Fruit fly (Drosophila melanogaster) whole organism, adult: ENCODE results near the gene CG14817.

Experiments used
- CG11617 ChIP-seq: fragments of 200-800 bp; sonication (Bioruptor generic); optimal IDR thresholded peaks from 2 replicates; lab custom pipeline; 2017; ENCODE audit warnings: mild to moderate bottlenecking, missing biosample characterization, missing genetic modification reagents, missing genetic modification characterization
- CG12768 ChIP-seq: fragments of 200-800 bp; sonication (Bioruptor generic); optimal IDR thresholded peaks from 2 replicates; lab custom pipeline; 2017; ENCODE audit warnings: missing biosample characterization, missing genetic modification characterization, mild to moderate bottlenecking, moderate library complexity, missing genetic modification reagents
- CG14711 ChIP-seq: fragments of 200-800 bp; sonication (Bioruptor generic); optimal IDR thresholded peaks from 2 replicates; lab custom pipeline; 2018; ENCODE audit warnings: missing biosample characterization, mild to moderate bottlenecking, missing genetic modification characterization, moderate library complexity
- CG1620 ChIP-seq: fragments of 200-800 bp; sonication (Bioruptor generic); optimal IDR thresholded peaks from 2 replicates; lab custom pipeline; 2016; ENCODE audit warnings: missing biosample characterization, missing genetic modification characterization
- CG33017 ChIP-seq: fragments of 200-800 bp; sonication (Bioruptor generic); optimal IDR thresholded peaks from 2 replicates; lab custom pipeline; 2018; ENCODE audit warnings: missing biosample characterization, mild to moderate bottlenecking, missing genetic modification characterization, moderate library complexity
- CG5204 ChIP-seq: fragments of 200-800 bp; sonication (Bioruptor generic); optimal IDR thresholded peaks from 2 replicates; lab custom pipeline; 2016; ENCODE audit warnings: missing biosample characterization, missing genetic modification characterization
- CG7045 ChIP-seq: fragments of 200-800 bp; sonication (Bioruptor generic); optimal IDR thresholded peaks from 2 replicates; lab custom pipeline; 2017; ENCODE audit warnings: missing biosample characterization, mild to moderate bottlenecking, missing genetic modification characterization
- CG7101 ChIP-seq: fragments of 200-800 bp; sonication (Bioruptor generic); optimal IDR thresholded peaks from 2 replicates; lab custom pipeline; 2018; ENCODE audit warnings: missing biosample characterization, mild to moderate bottlenecking, missing genetic modification characterization, moderate library complexity
- Clk ChIP-seq: fragments of 200-800 bp; sonication (Bioruptor generic); optimal IDR thresholded peaks from 2 replicates; lab custom pipeline; 2017; ENCODE audit warnings: missing biosample characterization, missing genetic modification characterization
- Crg-1 ChIP-seq: fragments of 200-800 bp; sonication (Bioruptor generic); optimal IDR thresholded peaks from 2 replicates; lab custom pipeline; 2016; ENCODE audit warnings: missing biosample characterization, missing genetic modification characterization
- Hr96 ChIP-seq: fragments of 200-800 bp; sonication (Bioruptor generic); optimal IDR thresholded peaks from 2 replicates; lab custom pipeline; 2016; ENCODE audit warnings: missing biosample characterization, missing genetic modification characterization
- Mnt ChIP-seq: fragments of 200-800 bp; sonication (Bioruptor generic); optimal IDR thresholded peaks from 2 replicates; lab custom pipeline; 2016; ENCODE audit warnings: missing biosample characterization, mild to moderate bottlenecking, missing genetic modification characterization
- bab1 ChIP-seq: fragments of 200-800 bp; sonication (Bioruptor generic); optimal IDR thresholded peaks from 3 replicates; lab custom pipeline; 2019; ENCODE audit warnings: missing biosample characterization, mild to moderate bottlenecking, missing genetic modification characterization, moderate library complexity
- cic ChIP-seq: fragments of 200-800 bp; sonication (Bioruptor generic); optimal IDR thresholded peaks from 2 replicates; lab custom pipeline; 2017; ENCODE audit warnings: missing biosample characterization, mild to moderate bottlenecking, missing genetic modification characterization, moderate library complexity
- cnc ChIP-seq, 2 experiments: fragments of >200 bp; optimal IDR thresholded peaks; 2 replicates each; lab custom pipeline; 2017
- kay ChIP-seq: fragments of 200-800 bp; sonication (Bioruptor generic); peaks from one replicate; lab custom pipeline; 2016; ENCODE audit warnings: missing biosample characterization, missing genetic modification characterization, borderline replicate concordance
- ovo ChIP-seq: fragments of 200-800 bp; sonication (Bioruptor generic); optimal IDR thresholded peaks from 2 replicates; lab custom pipeline; 2016; ENCODE audit warnings: missing biosample characterization, missing genetic modification characterization
- pad ChIP-seq: fragments of 200-800 bp; sonication (Bioruptor generic); optimal IDR thresholded peaks from 3 replicates; lab custom pipeline; 2017; ENCODE audit warnings: missing biosample characterization, missing genetic modification characterization, mild to moderate bottlenecking, moderate library complexity, missing genetic modification reagents
- tj ChIP-seq: fragments of 200-800 bp; sonication (Bioruptor generic); optimal IDR thresholded peaks from 3 replicates; lab custom pipeline; 2017; ENCODE audit warnings: missing biosample characterization, mild to moderate bottlenecking, missing genetic modification characterization, moderate library complexity
- toe ChIP-seq: fragments of 200-800 bp; sonication (Bioruptor generic); optimal IDR thresholded peaks from 2 replicates; lab custom pipeline; 2016; ENCODE audit warnings: missing biosample characterization, missing genetic modification characterization

The CG14817 gene

DNA sequence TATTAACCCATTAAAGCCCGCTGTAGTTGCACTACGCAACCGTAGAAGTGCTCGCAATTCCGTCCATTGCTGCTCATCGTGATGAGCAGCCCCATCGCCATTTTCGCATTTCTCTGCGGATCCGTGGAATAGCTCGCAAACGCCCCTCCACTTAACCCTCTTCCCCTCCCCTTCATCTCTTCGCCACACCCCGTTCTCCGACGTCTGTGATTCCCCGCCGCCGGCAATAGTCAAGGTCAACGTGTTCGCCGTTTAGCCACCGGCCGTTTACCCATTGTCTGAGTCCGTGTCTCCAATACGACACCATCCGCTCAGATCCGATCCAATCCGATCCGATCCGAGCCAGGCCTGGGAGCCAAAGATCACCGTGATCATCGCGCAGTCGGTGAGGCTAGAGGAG lies 30.7 kb downstream of the CG14817 start:
- no peak for TF ChIP-seq pad (GFP tag; lab: Kevin White, UChicago)
- TF ChIP-seq Mnt (GFP tag; lab: Kevin White, UChicago) = no peak
- TF ChIP-seq CG14711 (tag; lab: Kevin White, UChicago) = no peak
- TF ChIP-seq CG33017 (tag; lab: Kevin White, UChicago) = no peak
- no peak for TF ChIP-seq CG7101 (tag; lab: Kevin White, UChicago)
- TF ChIP-seq cnc (optimal IDR thresholded peaks at IDR 0.05; lab: Kevin White, UChicago) = no peak
- no peak for TF ChIP-seq Clk (GFP tag; lab: Kevin White, UChicago)
- TF ChIP-seq CG7045 = no peak
- no peak for TF ChIP-seq CG1620 (GFP tag; lab: Kevin White, UChicago)
- TF ChIP-seq Crg-1 (GFP tag; lab: Kevin White, UChicago) = no peak

DNA sequence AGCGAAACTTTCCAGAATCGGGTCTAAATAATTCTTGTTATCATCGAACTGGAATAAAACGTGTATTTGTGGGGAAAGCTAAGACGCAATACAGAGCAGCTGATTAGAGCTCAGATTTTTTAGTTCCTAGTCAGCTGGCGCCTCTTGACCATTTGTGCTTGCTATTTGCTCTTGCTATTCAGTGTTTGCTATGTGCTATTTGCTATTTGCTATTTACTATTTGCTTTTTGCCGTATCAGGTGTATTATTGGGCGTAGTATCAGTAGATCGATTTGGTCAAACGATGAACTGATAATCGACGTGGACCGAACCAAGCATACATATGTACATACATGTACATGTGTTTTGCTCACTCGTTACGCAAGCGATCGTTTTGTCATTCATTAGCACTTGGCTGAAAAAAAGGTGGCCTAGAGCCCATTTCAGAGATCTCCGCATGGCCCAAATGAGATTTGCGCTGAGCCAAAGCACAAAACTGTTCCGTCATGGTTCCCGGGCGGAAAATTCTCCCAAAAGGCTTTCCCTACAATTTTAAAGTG lies 31.6 kb downstream of the CG14817 start:
- TF ChIP-seq CG7101 (tag; lab: Kevin White, UChicago) = peak; percentile 70
- TF ChIP-seq pad (GFP tag; lab: Kevin White, UChicago) = no peak
- peak; percentile 40 for TF ChIP-seq CG12768 (GFP tag; lab: Kevin White, UChicago)
- TF ChIP-seq Clk (GFP tag; lab: Kevin White, UChicago) = no peak
- TF ChIP-seq CG11617 = peak; percentile 49
- no peak for TF ChIP-seq CG33017 (tag; lab: Kevin White, UChicago)
- TF ChIP-seq bab1 = no peak
- TF ChIP-seq Crg-1 (GFP tag; lab: Kevin White, UChicago) = peak; percentile 78
- TF ChIP-seq tj (GFP tag; lab: Kevin White, UChicago) = peak; percentile 36
- peak; percentile 78 for TF ChIP-seq cic (GFP tag; lab: Kevin White, UChicago)
- peak; percentile 80 for TF ChIP-seq ovo
- peak; percentile 34 for TF ChIP-seq CG7045
- peak; percentile 59 for TF ChIP-seq Mnt (GFP tag; lab: Kevin White, UChicago)
- TF ChIP-seq Hr96 (GFP tag; lab: Kevin White, UChicago) = no peak
- TF ChIP-seq CG14711 (tag; lab: Kevin White, UChicago) = peak; percentile 35
- TF ChIP-seq kay (GFP tag; lab: Kevin White, UChicago) = peak; percentile 71
- no peak for TF ChIP-seq cnc (optimal IDR thresholded peaks at IDR 0.05; lab: Kevin White, UChicago)
- TF ChIP-seq CG1620 (GFP tag; lab: Kevin White, UChicago) = peak; percentile 57
- TF ChIP-seq toe (GFP tag; lab: Kevin White, UChicago) = no peak
- no peak for TF ChIP-seq CG5204 (GFP tag; lab: Kevin White, UChicago)

- TF ChIP-seq CG11617 (peak; percentile 9), pad (GFP tag; lab: Kevin White, UChicago) (no peak), Mnt (GFP tag; lab: Kevin White, UChicago) (peak; percentile 82), Hr96 (GFP tag; lab: Kevin White, UChicago) (no peak), CG1620 (GFP tag; lab: Kevin White, UChicago) (no peak), cic (GFP tag; lab: Kevin White, UChicago) (peak; percentile 48), Crg-1 (GFP tag; lab: Kevin White, UChicago) (no peak), cnc (optimal IDR thresholded peaks at IDR 0.05; lab: Kevin White, UChicago) (peak; percentile 8 to 14), CG33017 (tag; lab: Kevin White, UChicago) (no peak), toe (GFP tag; lab: Kevin White, UChicago) (no peak), CG12768 (GFP tag; lab: Kevin White, UChicago) (no peak), kay (GFP tag; lab: Kevin White, UChicago) (peak; percentile 58), tj (GFP tag; lab: Kevin White, UChicago) (peak; percentile 89), ovo (no peak), bab1 (peak; percentile 47), Clk (GFP tag; lab: Kevin White, UChicago) (no peak), CG7101 (tag; lab: Kevin White, UChicago) (no peak)
These were observed 34.2 kb downstream of the CG14817 start for dm6 chrX:1842875-1843274.

DNA sequence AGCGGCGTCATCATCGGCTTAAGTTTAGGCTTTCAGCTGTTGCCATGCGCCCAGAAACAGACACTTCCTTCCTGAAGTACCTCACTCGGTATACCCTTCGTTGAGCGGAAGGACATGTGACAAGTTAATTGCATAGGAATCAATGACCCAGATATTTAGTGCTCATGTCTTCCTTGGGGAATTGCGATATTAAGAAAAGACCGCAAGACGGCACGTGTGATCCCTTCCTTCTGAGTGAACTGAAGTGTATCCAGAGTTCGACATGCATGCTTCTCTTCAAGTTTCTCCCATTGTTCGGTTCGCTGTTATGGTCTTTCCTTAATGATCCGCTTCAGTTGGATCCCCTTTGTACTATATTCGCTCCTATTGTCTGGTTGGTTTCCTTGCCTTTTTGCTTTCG lies 36.5 kb downstream of the CG14817 start:
- no peak for TF ChIP-seq Hr96 (GFP tag; lab: Kevin White, UChicago)

DNA sequence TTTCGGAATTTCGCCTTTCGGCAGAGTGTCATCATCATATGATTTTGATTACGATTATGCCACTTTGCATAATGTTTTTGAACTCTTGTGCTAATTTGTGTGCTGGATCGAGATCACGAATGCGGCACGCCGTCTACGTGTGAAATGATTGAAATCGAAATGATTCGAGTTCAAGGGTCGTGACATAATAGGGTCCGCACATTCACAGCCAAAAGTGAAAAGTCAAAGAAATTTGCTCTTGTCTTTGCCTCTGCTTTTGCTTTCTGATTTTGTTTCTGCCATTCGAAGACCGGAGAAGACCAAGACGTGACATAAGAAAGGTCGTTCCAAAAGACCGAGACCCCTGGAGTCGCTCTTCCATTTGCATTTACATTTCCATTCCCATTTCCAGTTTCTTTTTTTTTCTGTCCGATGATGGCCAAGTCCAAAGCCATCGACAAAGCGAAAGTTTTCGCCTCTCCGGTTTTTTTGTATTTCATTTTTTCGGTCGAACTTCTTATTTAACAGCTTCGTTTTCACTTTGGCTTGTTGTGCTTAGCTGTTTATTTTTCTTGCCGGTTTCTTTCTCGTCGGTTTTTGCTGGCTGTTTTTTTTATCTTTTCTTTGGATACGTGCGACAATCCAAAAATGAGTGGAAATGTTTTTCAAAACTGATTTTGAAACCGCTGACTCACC lies 42.2 kb downstream of the CG14817 start:
- TF ChIP-seq pad (GFP tag; lab: Kevin White, UChicago) = no peak
- TF ChIP-seq tj (GFP tag; lab: Kevin White, UChicago) = peak; percentile 71
- TF ChIP-seq cic (GFP tag; lab: Kevin White, UChicago) = no peak

DNA sequence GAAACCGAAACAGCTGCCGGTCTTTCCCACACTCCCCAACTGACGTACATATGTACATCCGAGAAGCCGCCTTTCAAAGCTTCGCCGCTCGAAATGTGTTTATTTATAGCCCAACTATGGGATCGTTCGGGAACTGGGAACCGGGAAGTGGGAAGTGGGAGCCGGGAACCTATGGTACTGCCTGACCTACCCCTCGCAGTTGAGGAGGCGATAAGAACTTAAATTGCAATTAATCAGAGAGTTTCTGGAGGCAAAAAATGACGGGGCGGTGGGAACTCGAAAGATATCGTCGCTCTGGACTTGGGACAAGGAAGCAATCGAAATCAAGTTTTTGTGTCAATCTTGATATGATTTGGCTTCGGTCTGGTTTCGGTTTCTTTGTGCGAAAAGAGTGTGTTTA lies 44.4 kb downstream of the CG14817 start:
- TF ChIP-seq CG12768 (GFP tag; lab: Kevin White, UChicago) (peak; percentile 9), CG5204 (GFP tag; lab: Kevin White, UChicago) (no peak), cic (GFP tag; lab: Kevin White, UChicago) (no peak), CG7101 (tag; lab: Kevin White, UChicago) (no peak), CG7045 (no peak)

- peak; percentile 15 for TF ChIP-seq cic (GFP tag; lab: Kevin White, UChicago)
- TF ChIP-seq Mnt (GFP tag; lab: Kevin White, UChicago) = no peak
- no peak for TF ChIP-seq ovo
- TF ChIP-seq CG12768 (GFP tag; lab: Kevin White, UChicago) = no peak
- TF ChIP-seq CG11617 = peak; percentile 79
- TF ChIP-seq Hr96 (GFP tag; lab: Kevin White, UChicago) = no peak
These were observed 45.9 kb downstream of the CG14817 start for dm6 chrX:1831219-1831555.
